Fruit fly (Drosophila melanogaster): ENCODE data around the gene mus201.

dm6 chr2L:8438052-8438451 lies at the start of gene mus201:
- TF ChIP-seq insv (optimal IDR thresholded peaks at IDR 0.05) (no peak), psq (optimal IDR thresholded peaks at IDR 0.05) (no peak), Sin3A (optimal IDR thresholded peaks at IDR 0.05) (no peak)
